Fruit fly (Drosophila melanogaster) S2 (cell line): ENCODE results near the gene CG17242.

Experiments used
- CG8478 ChIP-seq: fragments of >200 bp; optimal IDR thresholded peaks from 2 replicates; lab custom pipeline; 2018
- CTCF ChIP-seq, 2 experiments: fragments of >200 bp; optimal IDR thresholded peaks; 2 replicates each; lab custom pipeline; 2018

- TF ChIP-seq CG8478 (no peak), CTCF (optimal IDR thresholded peaks at IDR 0.05; lab: Kevin White, UChicago) (no peak)
Measured at dm6 chr2L:2311449-2311848, 42.5 kb upstream of the CG17242 start, which contains the start of gene eys.
